Fruit fly (Drosophila melanogaster) whole organism, embryonic: Measurements from ENCODE around the gene CG13386.

Experiments used
- BtbVII ChIP-seq: fragments of 200-800 bp; sonication (Bioruptor generic); optimal IDR thresholded peaks from 3 replicates; lab custom pipeline; 2017; ENCODE audit warnings: missing biosample characterization, mild to moderate bottlenecking, missing genetic modification characterization
- C15 ChIP-seq: fragments of 200-800 bp; sonication (Bioruptor generic); IDR thresholded peaks from 3 replicates; pipeline ENCODE4 v1.3.6; 2022; ENCODE audit warnings: missing biosample characterization, missing genetic modification characterization
- CG10979 ChIP-seq: fragments of 200-800 bp; sonication (Bioruptor generic); optimal IDR thresholded peaks from 2 replicates; lab custom pipeline; 2018; ENCODE audit warnings: missing biosample characterization, mild to moderate bottlenecking, missing genetic modification characterization, moderate library complexity
- CG11247 ChIP-seq: fragments of 200-800 bp; sonication (Bioruptor generic); IDR thresholded peaks from 2 replicates; pipeline ENCODE4 v1.3.6; 2022; ENCODE audit warnings: missing biosample characterization, missing genetic modification characterization
- CG12104 ChIP-seq: fragments of 200-800 bp; sonication (Bioruptor generic); optimal IDR thresholded peaks from 3 replicates; lab custom pipeline; 2016; ENCODE audit warnings: missing biosample characterization, missing genetic modification characterization
- CG12769 ChIP-seq: fragments of 200-800 bp; sonication (Bioruptor generic); optimal IDR thresholded peaks from 2 replicates; lab custom pipeline; 2019; ENCODE audit warnings: missing biosample characterization, mild to moderate bottlenecking, missing genetic modification characterization, moderate library complexity
- CG14441 ChIP-seq: fragments of 200-800 bp; sonication (Bioruptor generic); IDR thresholded peaks from 2 replicates; pipeline ENCODE4 v1.3.6; 2022; ENCODE audit warnings: missing biosample characterization, missing genetic modification characterization
- CG16815 ChIP-seq: fragments of 200-800 bp; sonication (Bioruptor generic); optimal IDR thresholded peaks from 3 replicates; lab custom pipeline; 2017; ENCODE audit warnings: missing biosample characterization, mild to moderate bottlenecking, missing genetic modification characterization
- CG2199 ChIP-seq: fragments of 200-800 bp; sonication (Bioruptor generic); IDR thresholded peaks from 3 replicates; pipeline ENCODE4 v1.3.6; 2022; ENCODE audit warnings: missing biosample characterization, missing genetic modification characterization
- CG3163 ChIP-seq: fragments of 200-800 bp; sonication (Bioruptor generic); optimal IDR thresholded peaks from 3 replicates; lab custom pipeline; 2016; ENCODE audit warnings: missing biosample characterization, missing genetic modification characterization
- CG32767 ChIP-seq: fragments of 200-800 bp; sonication (Bioruptor generic); IDR thresholded peaks from 2 replicates; pipeline ENCODE4 v1.3.6; 2022; ENCODE audit warnings: missing biosample characterization, missing genetic modification characterization
- CG32772 ChIP-seq: fragments of 200-800 bp; sonication (Bioruptor generic); IDR thresholded peaks from 2 replicates; pipeline ENCODE4 v1.3.6; 2022; ENCODE audit warnings: missing biosample characterization, missing genetic modification characterization
- CG33213 ChIP-seq: fragments of 200-800 bp; sonication (Bioruptor generic); optimal IDR thresholded peaks from 3 replicates; lab custom pipeline; 2016; ENCODE audit warnings: missing biosample characterization, missing genetic modification characterization
- CG43689 ChIP-seq: fragments of 200-800 bp; sonication (Bioruptor generic); IDR thresholded peaks from 2 replicates; pipeline ENCODE4 v1.3.6; 2022; ENCODE audit warnings: missing biosample characterization, missing genetic modification characterization
- CG8290 ChIP-seq, 3 experiments: fragments of 200-800 bp; sonication (Bioruptor generic); optimal IDR thresholded peaks; 2 replicates each; lab custom pipeline; 2016 to 2019; ENCODE audit warnings: missing biosample characterization in 3 of 3, missing genetic modification characterization in 3 of 3, mild to moderate bottlenecking in 2 of 3, moderate library complexity in 1 of 3
- CG8359 ChIP-seq: fragments of 200-800 bp; sonication (Bioruptor generic); optimal IDR thresholded peaks from 2 replicates; lab custom pipeline; 2017; ENCODE audit warnings: missing biosample characterization, mild to moderate bottlenecking, missing genetic modification characterization, borderline replicate concordance
- CG9797 ChIP-seq: fragments of 200-800 bp; sonication (Bioruptor generic); optimal IDR thresholded peaks from 3 replicates; lab custom pipeline; 2018; ENCODE audit warnings: missing biosample characterization, mild to moderate bottlenecking, missing genetic modification characterization
- CHES-1-like ChIP-seq: fragments of 200-800 bp; sonication (Bioruptor generic); optimal IDR thresholded peaks from 2 replicates; lab custom pipeline; 2016; ENCODE audit warnings: missing biosample characterization, missing genetic modification characterization
- Camta ChIP-seq: fragments of 200-800 bp; sonication (Bioruptor generic); optimal IDR thresholded peaks from 2 replicates; lab custom pipeline; 2016; ENCODE audit warnings: missing biosample characterization, missing genetic modification characterization
- Dek ChIP-seq: fragments of 200-800 bp; sonication (Bioruptor generic); optimal IDR thresholded peaks from 3 replicates; lab custom pipeline; 2019; ENCODE audit warnings: missing biosample characterization, mild to moderate bottlenecking, missing genetic modification characterization, moderate library complexity
- Ets65A ChIP-seq: fragments of 200-800 bp; sonication (Bioruptor generic); peaks from one replicate; lab custom pipeline; 2016; ENCODE audit warnings: missing biosample characterization, missing genetic modification characterization
- Fer1 ChIP-seq: fragments of 200-800 bp; sonication (Bioruptor generic); optimal IDR thresholded peaks from 2 replicates; lab custom pipeline; 2017; ENCODE audit warnings: missing biosample characterization, mild to moderate bottlenecking, missing genetic modification characterization
- HLHmδ ChIP-seq: fragments of 200-800 bp; sonication (Bioruptor generic); optimal IDR thresholded peaks from 2 replicates; lab custom pipeline; 2018; ENCODE audit warnings: missing biosample characterization, mild to moderate bottlenecking, missing genetic modification characterization, moderate library complexity
- Kr ChIP-seq: fragments of 200-800 bp; sonication (Bioruptor generic); optimal IDR thresholded peaks from 2 replicates; lab custom pipeline; 2017; ENCODE audit warnings: missing biosample characterization, mild to moderate bottlenecking, missing genetic modification characterization
- Nf-YA ChIP-seq: fragments of 200-800 bp; sonication (Bioruptor generic); IDR thresholded peaks from 2 replicates; pipeline ENCODE4 v1.3.6; 2022; ENCODE audit warnings: missing biosample characterization, missing genetic modification characterization
- NfI ChIP-seq: fragments of 200-800 bp; sonication (Bioruptor generic); optimal IDR thresholded peaks from 3 replicates; lab custom pipeline; 2018; ENCODE audit warnings: missing biosample characterization, mild to moderate bottlenecking, missing genetic modification characterization, moderate library complexity
- Rfx ChIP-seq: fragments of 200-800 bp; sonication (Bioruptor generic); IDR thresholded peaks from 2 replicates; pipeline ENCODE4 v1.3.6; 2022; ENCODE audit warnings: missing biosample characterization, missing genetic modification characterization
- Sry-β ChIP-seq: fragments of 200-800 bp; sonication (Bioruptor generic); optimal IDR thresholded peaks from 2 replicates; lab custom pipeline; 2018; ENCODE audit warnings: missing biosample characterization, mild to moderate bottlenecking, missing genetic modification characterization, moderate library complexity
- Tbp ChIP-seq: fragments of >200 bp; optimal IDR thresholded peaks from 2 replicates; lab custom pipeline; 2018; ENCODE audit warnings: missing biosample characterization, missing genetic modification characterization
- Xbp1 ChIP-seq: fragments of 200-800 bp; sonication (Bioruptor generic); optimal IDR thresholded peaks from 3 replicates; lab custom pipeline; 2016; ENCODE audit warnings: missing biosample characterization, mild to moderate bottlenecking, missing genetic modification characterization
- Xrp1 ChIP-seq: fragments of 200-800 bp; sonication (Bioruptor generic); IDR thresholded peaks from 2 replicates; pipeline ENCODE4 v1.3.6; 2022; ENCODE audit warnings: missing biosample characterization, missing genetic modification characterization
- bab2 ChIP-seq: fragments of 200-800 bp; sonication (Bioruptor generic); optimal IDR thresholded peaks from 2 replicates; lab custom pipeline; 2016; ENCODE audit warnings: missing biosample characterization, missing genetic modification characterization
- bbx ChIP-seq: fragments of 200-800 bp; sonication (Bioruptor generic); IDR thresholded peaks from 2 replicates; pipeline ENCODE4 v1.3.6; 2022; ENCODE audit warnings: missing biosample characterization, missing genetic modification characterization; ENCODE audit not compliant: partially characterized antibody
- cg ChIP-seq: fragments of 200-800 bp; sonication (Bioruptor generic); optimal IDR thresholded peaks from 3 replicates; lab custom pipeline; 2019; ENCODE audit warnings: missing biosample characterization, mild to moderate bottlenecking, missing genetic modification characterization, moderate library complexity
- crol ChIP-seq: fragments of 200-800 bp; sonication (Bioruptor generic); IDR thresholded peaks from 2 replicates; pipeline ENCODE4 v1.3.6; 2022; ENCODE audit warnings: missing biosample characterization, missing genetic modification characterization
- dati ChIP-seq: fragments of 200-800 bp; sonication (Bioruptor generic); IDR thresholded peaks from 2 replicates; pipeline ENCODE4 v1.3.6; 2022; ENCODE audit warnings: missing biosample characterization, missing genetic modification characterization
- fd102C ChIP-seq: fragments of 200-800 bp; sonication (Bioruptor generic); optimal IDR thresholded peaks from 2 replicates; lab custom pipeline; 2018; ENCODE audit warnings: missing biosample characterization, mild to moderate bottlenecking, missing genetic modification characterization, moderate library complexity
- fd96Cb ChIP-seq: fragments of 200-800 bp; sonication (Bioruptor generic); optimal IDR thresholded peaks from 2 replicates; lab custom pipeline; 2018; ENCODE audit warnings: missing biosample characterization, mild to moderate bottlenecking, missing genetic modification characterization, moderate library complexity
- hb ChIP-seq: fragments of 200-800 bp; sonication (Bioruptor generic); IDR thresholded peaks from 3 replicates; pipeline ENCODE4 v1.3.6; 2022; ENCODE audit warnings: missing biosample characterization, missing genetic modification characterization; ENCODE audit not compliant: partially characterized antibody
- her ChIP-seq: fragments of 200-800 bp; sonication (Bioruptor generic); optimal IDR thresholded peaks from 2 replicates; lab custom pipeline; 2016; ENCODE audit warnings: missing biosample characterization, missing genetic modification characterization
- kni ChIP-seq: fragments of 200-800 bp; sonication (Bioruptor generic); optimal IDR thresholded peaks from 3 replicates; lab custom pipeline; 2017; ENCODE audit warnings: mild to moderate bottlenecking, missing biosample characterization, missing genetic modification reagents, missing genetic modification characterization
- knrl ChIP-seq: fragments of 200-800 bp; sonication (Bioruptor generic); IDR thresholded peaks from 3 replicates; pipeline ENCODE4 v1.3.6; 2022; ENCODE audit warnings: missing biosample characterization, missing genetic modification characterization; ENCODE audit not compliant: partially characterized antibody
- lbe ChIP-seq: fragments of 200-800 bp; sonication (Bioruptor generic); optimal IDR thresholded peaks from 2 replicates; lab custom pipeline; 2016; ENCODE audit warnings: missing biosample characterization, mild to moderate bottlenecking, missing genetic modification characterization
- peb ChIP-seq: fragments of 200-800 bp; sonication (Bioruptor generic); IDR thresholded peaks from 2 replicates; pipeline ENCODE4 v1.3.6; 2022; ENCODE audit warnings: missing biosample characterization, missing genetic modification characterization
- pum ChIP-seq: fragments of 200-800 bp; sonication (Bioruptor generic); optimal IDR thresholded peaks from 2 replicates; lab custom pipeline; 2016; ENCODE audit warnings: missing biosample characterization, missing genetic modification characterization
- ranshi ChIP-seq: fragments of 200-800 bp; sonication (Bioruptor generic); IDR thresholded peaks from 2 replicates; pipeline ENCODE4 v1.3.6; 2022; ENCODE audit warnings: missing biosample characterization, missing genetic modification characterization
- repo ChIP-seq: fragments of 200-800 bp; sonication (Bioruptor generic); optimal IDR thresholded peaks from 2 replicates; lab custom pipeline; 2016; ENCODE audit warnings: missing biosample characterization, missing genetic modification characterization
- rib ChIP-seq: fragments of 200-800 bp; sonication (Bioruptor generic); IDR thresholded peaks from 2 replicates; pipeline ENCODE4 v1.3.6; 2022; ENCODE audit warnings: missing biosample characterization, missing genetic modification characterization
- trem ChIP-seq: fragments of 200-800 bp; optimal IDR thresholded peaks from 3 replicates; lab custom pipeline; 2019; ENCODE audit warnings: missing biosample characterization, mild to moderate bottlenecking, missing genetic modification characterization, moderate library complexity
- zf30C ChIP-seq: fragments of 200-800 bp; sonication (Bioruptor generic); optimal IDR thresholded peaks from 3 replicates; lab custom pipeline; 2018; ENCODE audit warnings: missing biosample characterization, mild to moderate bottlenecking, missing genetic modification characterization

CG13386 gene

DNA sequence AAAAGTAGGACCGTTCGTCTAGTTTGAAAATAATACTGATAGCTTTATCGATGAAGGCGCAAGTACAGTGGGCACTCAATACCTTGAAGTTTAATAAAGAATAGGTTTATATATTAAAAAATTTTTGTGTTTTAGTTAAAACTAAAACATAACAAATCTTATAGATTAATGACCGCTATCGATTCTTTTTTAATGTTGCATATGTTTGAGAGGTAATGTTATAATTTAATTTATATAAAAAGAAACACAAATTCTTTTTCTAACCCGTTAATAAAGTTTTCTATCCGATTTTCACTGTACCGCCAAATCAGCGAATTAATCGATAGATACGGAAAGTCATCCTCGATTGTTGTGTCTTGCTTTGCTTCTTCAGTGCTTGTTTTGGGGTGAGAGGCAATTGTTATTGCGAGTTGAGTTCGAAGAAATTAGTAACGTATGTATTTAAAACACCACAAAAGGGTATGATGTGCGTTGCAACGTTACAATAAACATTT is 14.7 kb upstream of the CG13386 start, which contains the start of the genes Dad1 and CG13384 (continued):
- TF ChIP-seq Sry-β (peak; percentile 44), CHES-1-like (GFP tag; lab: Kevin White, UChicago) (peak; percentile 54), ranshi (GFP tag; lab: Robert Waterston, UW) (peak; percentile 89), CG3163 (GFP tag; lab: Kevin White, UChicago) (no peak), rib (GFP tag; lab: Robert Waterston, UW) (peak; percentile 88), CG14441 (GFP tag; lab: Robert Waterston, UW) (peak; percentile 87), Camta (GFP tag; lab: Kevin White, UChicago) (peak; percentile 56), knrl (GFP tag; lab: Robert Waterston, UW) (peak; percentile 62), crol (peak; percentile 14; the same call in 1 of the 2 replicates), fd102C (GFP tag; lab: Kevin White, UChicago) (peak; percentile 55), repo (GFP tag; lab: Kevin White, UChicago) (no peak), Rfx (peak; percentile 95), CG32772 (GFP tag; lab: Robert Waterston, UW) (peak; percentile 93), Fer1 (GFP tag; lab: Kevin White, UChicago) (peak; percentile 95), fd96Cb (peak; percentile 90), dati (no peak), CG9797 (GFP tag; lab: Kevin White, UChicago) (peak; percentile 69), hb (GFP tag; lab: Robert Waterston, UW) (no peak), CG33213 (GFP tag; lab: Kevin White, UChicago) (no peak), kni (peak; percentile 59), CG12769 (peak; percentile 6), bab2 (GFP tag; lab: Kevin White, UChicago) (peak; percentile 63), HLHmδ (no peak), CG10979 (tag; lab: Kevin White, UChicago) (peak; percentile 90), bbx (GFP tag; lab: Robert Waterston, UW) (no peak; the same call in 1 of the 2 replicates), CG43689 (GFP tag; lab: Robert Waterston, UW) (peak; percentile 72), Tbp (GFP tag; lab: Kevin White, UChicago) (no peak), NfI (GFP tag; lab: Kevin White, UChicago) (peak; percentile 91), cg (GFP tag; lab: Kevin White, UChicago) (no peak), Ets65A (peak; percentile 93), CG8290 (GFP tag; optimal IDR thresholded peaks at IDR 0.05; lab: Kevin White, UChicago) (peak; percentile 76), CG8290 (tag; optimal IDR thresholded peaks at IDR 0.05; lab: Kevin White, UChicago) (peak in 1 of 2 experiments; percentile 36), BtbVII (GFP tag; lab: Kevin White, UChicago) (peak; percentile 89), Xrp1 (GFP tag; lab: Robert Waterston, UW) (peak; percentile 94), Nf-YA (peak; percentile 47; the same call in 1 of the 2 replicates), her (GFP tag; lab: Kevin White, UChicago) (peak; percentile 26), Dek (peak; percentile 96), lbe (GFP tag; lab: Kevin White, UChicago) (peak; percentile 90), trem (peak; percentile 93), peb (GFP tag; lab: Robert Waterston, UW) (peak; percentile 85), Kr (peak; percentile 65), CG2199 (GFP tag; lab: Robert Waterston, UW) (0 out of 3 replicates have a peak, but pooled peaks have one; percentile 62), pum (GFP tag; lab: Kevin White, UChicago) (peak; percentile 48), zf30C (GFP tag; lab: Kevin White, UChicago) (peak; percentile 6), CG8359 (peak; percentile 51), CG11247 (GFP tag; lab: Robert Waterston, UW) (peak; percentile 86), CG16815 (GFP tag; lab: Kevin White, UChicago) (peak; percentile 92), CG12104 (GFP tag; lab: Kevin White, UChicago) (peak; percentile 80), CG32767 (GFP tag; lab: Robert Waterston, UW) (peak; percentile 86), Xbp1 (GFP tag; lab: Kevin White, UChicago) (peak; percentile 95), C15 (GFP tag; lab: Robert Waterston, UW) (peak; percentile 68; the same call in 1 of the 3 replicates)
